Worm (Caenorhabditis elegans) whole organism, early embryonic: ENCODE measurements around the gene Y39B6A.27.

Experiments used
- B0310.2 ChIP-seq: sonication (generic microtip); optimal IDR thresholded peaks from 2 replicates; lab custom pipeline; 2016; ENCODE audit warnings: mild to moderate bottlenecking, missing genetic modification characterization, missing compliant biosample characterization
- F13C5.2 ChIP-seq: sonication (generic microtip); optimal IDR thresholded peaks from 2 replicates; lab custom pipeline; 2017; ENCODE audit warnings: mild to moderate bottlenecking, missing genetic modification characterization, inconsistent platforms, missing compliant biosample characterization
- ama-1 ChIP-seq: fragments of 150-350 bp; optimal IDR thresholded peaks from 2 replicates; lab custom pipeline; 2014
- ceh-13 ChIP-seq: fragments of 200-800 bp; sonication (Bioruptor generic); optimal IDR thresholded peaks from 2 replicates; lab custom pipeline; 2018; ENCODE audit warnings: mild to moderate bottlenecking, missing genetic modification characterization, missing compliant biosample characterization
- ceh-36 ChIP-seq: sonication (generic microtip); optimal IDR thresholded peaks from 2 replicates; lab custom pipeline; 2016; ENCODE audit warnings: missing genetic modification characterization, inconsistent platforms, missing compliant biosample characterization
- flt-1 ChIP-seq: fragments of 200-800 bp; sonication (Bioruptor generic); IDR thresholded peaks from 2 replicates; pipeline ENCODE4 v1.3.6; 2022; ENCODE audit warnings: missing genetic modification characterization, missing compliant biosample characterization
- hmbx-1 ChIP-seq: sonication (generic microtip); optimal IDR thresholded peaks from 2 replicates; lab custom pipeline; 2016; ENCODE audit warnings: mild to moderate bottlenecking, missing genetic modification characterization, missing compliant biosample characterization
- hmg-4 ChIP-seq: fragments of 200-800 bp; sonication (Bioruptor generic); optimal IDR thresholded peaks from 2 replicates; lab custom pipeline; 2018; ENCODE audit warnings: mild to moderate bottlenecking, missing genetic modification characterization, missing compliant biosample characterization
- sea-1 ChIP-seq: fragments of 200-800 bp; sonication (Bioruptor generic); conservative IDR thresholded peaks from 2 replicates; pipeline ENCODE4 v1.3.6; 2022; ENCODE audit warnings: missing genetic modification characterization, missing compliant biosample characterization
- tbx-11 ChIP-seq: fragments of 200-800 bp; sonication (Bioruptor generic); IDR thresholded peaks from 2 replicates; pipeline ENCODE4 v1.3.6; 2022; ENCODE audit warnings: missing genetic modification characterization, missing compliant biosample characterization
- tbx-37 ChIP-seq: fragments of 200-800 bp; sonication (Bioruptor generic); conservative IDR thresholded peaks from 2 replicates; pipeline ENCODE4 v1.3.6; 2022; ENCODE audit warnings: missing genetic modification reagents, missing genetic modification characterization, missing compliant biosample characterization
- tra-4 ChIP-seq: sonication (generic microtip); optimal IDR thresholded peaks from 2 replicates; lab custom pipeline; 2017; ENCODE audit warnings: missing genetic modification characterization, missing compliant biosample characterization

DNA sequence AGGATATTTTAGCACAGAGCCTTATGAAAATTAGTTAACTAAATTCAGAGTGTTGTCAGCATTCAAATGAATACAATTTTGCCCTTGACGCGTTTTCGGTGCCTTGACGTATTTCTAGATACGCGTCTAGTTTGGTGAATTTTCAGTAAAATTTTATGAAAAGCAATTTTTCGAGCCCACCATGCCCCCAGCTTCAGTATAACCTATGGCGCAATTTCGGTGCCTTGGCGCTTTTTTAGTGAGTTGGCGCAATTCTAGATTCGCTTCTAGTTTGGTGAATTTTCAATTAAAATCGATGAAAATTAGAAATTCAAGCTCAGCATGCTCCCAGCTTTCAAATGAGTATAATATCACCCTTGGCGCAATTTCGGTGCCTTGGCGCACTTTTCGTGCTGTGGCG is 18.3 kb upstream of the Y39B6A.27 start:
- no peak for TF ChIP-seq ama-1 (lab: Kevin White, UChicago)
- no peak for TF ChIP-seq flt-1 (GFP tag; lab: Robert Waterston, UW)
- no peak for TF ChIP-seq ceh-13
- no peak for TF ChIP-seq ceh-36 (tag; lab: Kevin White, UChicago)
- no peak for TF ChIP-seq tra-4 (tag; lab: Kevin White, UChicago)
- no peak for TF ChIP-seq tbx-11 (GFP tag; lab: Robert Waterston, UW)
- no peak for TF ChIP-seq hmg-4
- TF ChIP-seq hmbx-1 = no peak
- TF ChIP-seq sea-1 (GFP tag; lab: Robert Waterston, UW) = no peak
- no peak for TF ChIP-seq B0310.2 (tag; lab: Kevin White, UChicago)
- TF ChIP-seq F13C5.2 (tag; lab: Kevin White, UChicago) = no peak
- no peak for TF ChIP-seq tbx-37
